Fruit fly (Drosophila melanogaster) whole organism, embryonic: ENCODE measurements around the gene Sk1.

Experiments used
- Awh ChIP-seq: fragments of 200-800 bp; sonication (Bioruptor generic); IDR thresholded peaks from 2 replicates; pipeline ENCODE4, ENCODE4 v1.3.6; 2022; ENCODE audit warnings: missing biosample characterization, missing genetic modification characterization
- CG10959 ChIP-seq: fragments of 200-800 bp; sonication (Bioruptor generic); IDR thresholded peaks from 2 replicates; pipeline ENCODE4 v1.3.6; 2022; ENCODE audit warnings: missing biosample characterization, missing genetic modification characterization
- CG1233 ChIP-seq: fragments of 200-800 bp; sonication (Bioruptor generic); optimal IDR thresholded peaks from 4 replicates; lab custom pipeline; 2018; ENCODE audit warnings: missing biosample characterization, mild to moderate bottlenecking, missing genetic modification characterization
- CG15269 ChIP-seq: fragments of 200-800 bp; sonication (Bioruptor generic); optimal IDR thresholded peaks from 2 replicates; lab custom pipeline; 2018; ENCODE audit warnings: missing biosample characterization, mild to moderate bottlenecking, missing genetic modification characterization, moderate library complexity
- CG16863 ChIP-seq: fragments of 200-800 bp; sonication (Bioruptor generic); optimal IDR thresholded peaks from 3 replicates; lab custom pipeline; 2016; ENCODE audit warnings: missing biosample characterization, missing genetic modification characterization
- CG17912 ChIP-seq: fragments of 200-800 bp; sonication (Bioruptor generic); optimal IDR thresholded peaks from 2 replicates; lab custom pipeline; 2018; ENCODE audit warnings: missing biosample characterization, mild to moderate bottlenecking, missing genetic modification characterization
- CG18599 ChIP-seq: fragments of 200-800 bp; sonication (Bioruptor generic); optimal IDR thresholded peaks from 3 replicates; lab custom pipeline; 2017; ENCODE audit warnings: missing biosample characterization, missing genetic modification characterization, mild to moderate bottlenecking, moderate library complexity, missing genetic modification reagents
- CG30431 ChIP-seq: fragments of 200-800 bp; sonication (Bioruptor generic); optimal IDR thresholded peaks from 2 replicates; lab custom pipeline; 2017; ENCODE audit warnings: missing biosample characterization, missing genetic modification characterization
- CG3065 ChIP-seq: fragments of 200-800 bp; sonication (Bioruptor generic); optimal IDR thresholded peaks from 2 replicates; lab custom pipeline; 2016; ENCODE audit warnings: missing biosample characterization, missing genetic modification characterization
- CG32767 ChIP-seq: fragments of 200-800 bp; sonication (Bioruptor generic); IDR thresholded peaks from 2 replicates; pipeline ENCODE4 v1.3.6; 2022; ENCODE audit warnings: missing biosample characterization, missing genetic modification characterization
- CG4404 ChIP-seq: fragments of 200-800 bp; sonication (Bioruptor generic); IDR thresholded peaks from 2 replicates; pipeline ENCODE4 v1.3.6; 2022; ENCODE audit warnings: missing biosample characterization, missing genetic modification characterization
- CG6683 ChIP-seq: fragments of 200-800 bp; sonication (Bioruptor generic); optimal IDR thresholded peaks from 2 replicates; lab custom pipeline; 2017; ENCODE audit warnings: missing biosample characterization, mild to moderate bottlenecking, missing genetic modification characterization, missing genetic modification reagents
- CG8281 ChIP-seq: fragments of 200-800 bp; sonication (Bioruptor generic); optimal IDR thresholded peaks from 2 replicates; lab custom pipeline; 2018; ENCODE audit warnings: missing biosample characterization, mild to moderate bottlenecking, missing genetic modification characterization, moderate library complexity
- CG8388 ChIP-seq: fragments of 200-800 bp; sonication (Bioruptor generic); optimal IDR thresholded peaks from 2 replicates; lab custom pipeline; 2019; ENCODE audit warnings: missing biosample characterization, mild to moderate bottlenecking, missing genetic modification characterization, moderate library complexity
- CG9215 ChIP-seq: fragments of 200-800 bp; sonication (Bioruptor generic); IDR thresholded peaks from 2 replicates; pipeline ENCODE4 v1.3.6; 2022; ENCODE audit warnings: missing biosample characterization, missing genetic modification characterization
- CG9609 ChIP-seq: fragments of 200-800 bp; sonication (Bioruptor generic); optimal IDR thresholded peaks from 3 replicates; lab custom pipeline; 2016; ENCODE audit warnings: missing biosample characterization, missing genetic modification characterization
- CG9876 ChIP-seq: fragments of 200-800 bp; sonication (Bioruptor generic); optimal IDR thresholded peaks from 2 replicates; lab custom pipeline; 2016; ENCODE audit warnings: missing biosample characterization, missing genetic modification characterization
- CHES-1-like ChIP-seq: fragments of 200-800 bp; sonication (Bioruptor generic); optimal IDR thresholded peaks from 2 replicates; lab custom pipeline; 2016; ENCODE audit warnings: missing biosample characterization, missing genetic modification characterization
- CTCF ChIP-seq: fragments of 200-800 bp; sonication (Bioruptor generic); optimal IDR thresholded peaks from 2 replicates; lab custom pipeline; 2017; ENCODE audit warnings: missing biosample characterization, mild to moderate bottlenecking, missing genetic modification characterization, moderate library complexity
- Drgx ChIP-seq: fragments of 200-800 bp; sonication (Bioruptor generic); IDR thresholded peaks from 2 replicates; pipeline ENCODE4 v1.3.6; 2022; ENCODE audit warnings: missing biosample characterization, missing genetic modification characterization
- E2f1 ChIP-seq: fragments of 200-800 bp; sonication (Bioruptor generic); IDR thresholded peaks from 2 replicates; pipeline ENCODE4 v1.3.6; 2022; ENCODE audit warnings: missing biosample characterization, missing genetic modification characterization
- Fer1 ChIP-seq: fragments of 200-800 bp; sonication (Bioruptor generic); optimal IDR thresholded peaks from 2 replicates; lab custom pipeline; 2017; ENCODE audit warnings: missing biosample characterization, mild to moderate bottlenecking, missing genetic modification characterization
- Gug ChIP-seq: fragments of 200-800 bp; sonication (Bioruptor generic); IDR thresholded peaks from 4 replicates; pipeline ENCODE4 v1.3.6; 2022; ENCODE audit warnings: missing biosample characterization, missing genetic modification characterization
- HLH3B ChIP-seq: fragments of 200-800 bp; sonication (Bioruptor generic); IDR thresholded peaks from 2 replicates; pipeline ENCODE4 v1.3.6; 2022; ENCODE audit warnings: missing biosample characterization, missing genetic modification characterization
- Myb ChIP-seq: fragments of 200-800 bp; sonication (Bioruptor generic); optimal IDR thresholded peaks from 2 replicates; lab custom pipeline; 2016; ENCODE audit warnings: missing biosample characterization, missing genetic modification characterization
- Nf-YB ChIP-seq: fragments of 200-800 bp; sonication (Bioruptor generic); optimal IDR thresholded peaks from 3 replicates; lab custom pipeline; 2019; ENCODE audit warnings: missing biosample characterization, mild to moderate bottlenecking, missing genetic modification characterization, moderate library complexity
- Opbp ChIP-seq: fragments of 200-800 bp; sonication (Bioruptor generic); IDR thresholded peaks from 3 replicates; pipeline ENCODE4 v1.3.6; 2022; ENCODE audit warnings: missing biosample characterization, missing genetic modification characterization; ENCODE audit not compliant: partially characterized antibody
- Sry-δ ChIP-seq: fragments of 200-800 bp; sonication (Bioruptor generic); optimal IDR thresholded peaks from 2 replicates; lab custom pipeline; 2016; ENCODE audit warnings: missing biosample characterization, missing genetic modification characterization
- Ssrp ChIP-seq: fragments of 200-800 bp; sonication (Bioruptor generic); optimal IDR thresholded peaks from 2 replicates; lab custom pipeline; 2018; ENCODE audit warnings: missing biosample characterization, mild to moderate bottlenecking, missing genetic modification characterization, moderate library complexity
- az2 ChIP-seq: fragments of 200-800 bp; sonication (Bioruptor generic); optimal IDR thresholded peaks from 3 replicates; lab custom pipeline; 2016; ENCODE audit warnings: missing biosample characterization, missing genetic modification characterization
- bbx ChIP-seq: fragments of 200-800 bp; sonication (Bioruptor generic); IDR thresholded peaks from 2 replicates; pipeline ENCODE4 v1.3.6; 2022; ENCODE audit warnings: missing biosample characterization, missing genetic modification characterization; ENCODE audit not compliant: partially characterized antibody
- cato ChIP-seq: fragments of 200-800 bp; sonication (Bioruptor generic); optimal IDR thresholded peaks from 2 replicates; lab custom pipeline; 2016; ENCODE audit warnings: missing biosample characterization, missing genetic modification characterization, borderline replicate concordance
- chinmo ChIP-seq: fragments of 200-800 bp; sonication (Bioruptor generic); IDR thresholded peaks from 4 replicates; pipeline ENCODE4 v1.3.6; 2022; ENCODE audit warnings: missing biosample characterization, missing genetic modification characterization; ENCODE audit not compliant: partially characterized antibody
- en ChIP-seq: fragments of 200-800 bp; sonication (Bioruptor generic); optimal IDR thresholded peaks from 2 replicates; lab custom pipeline; 2016; ENCODE audit warnings: missing biosample characterization, missing genetic modification characterization
- fd3F ChIP-seq: fragments of 200-800 bp; sonication (Bioruptor generic); optimal IDR thresholded peaks from 2 replicates; lab custom pipeline; 2018; ENCODE audit warnings: missing biosample characterization, mild to moderate bottlenecking, missing genetic modification characterization, moderate library complexity
- gce ChIP-seq: fragments of 200-800 bp; sonication (Bioruptor generic); IDR thresholded peaks from 3 replicates; pipeline ENCODE4 v1.3.6; 2022; ENCODE audit warnings: missing biosample characterization, missing genetic modification characterization
- gcm ChIP-seq: fragments of 200-800 bp; sonication (Bioruptor generic); optimal IDR thresholded peaks from 2 replicates; lab custom pipeline; 2019; ENCODE audit warnings: missing biosample characterization, mild to moderate bottlenecking, missing genetic modification characterization, moderate library complexity
- grn ChIP-seq: fragments of 200-800 bp; sonication (Bioruptor generic); optimal IDR thresholded peaks from 3 replicates; lab custom pipeline; 2017; ENCODE audit warnings: missing biosample characterization, missing genetic modification characterization
- gro ChIP-seq: fragments of 200-800 bp; sonication (Bioruptor generic); optimal IDR thresholded peaks from 2 replicates; lab custom pipeline; 2016; ENCODE audit warnings: missing biosample characterization, missing genetic modification characterization
- ham ChIP-seq: fragments of 200-800 bp; sonication (Bioruptor generic); IDR thresholded peaks from 2 replicates; pipeline ENCODE4 v1.3.6; 2022; ENCODE audit warnings: missing biosample characterization, missing genetic modification characterization
- jigr1 ChIP-seq: fragments of 200-800 bp; sonication (Bioruptor generic); IDR thresholded peaks from 3 replicates; pipeline ENCODE4 v1.3.6; 2022; ENCODE audit warnings: missing biosample characterization, missing genetic modification characterization
- kah ChIP-seq: fragments of 200-800 bp; sonication (Bioruptor generic); optimal IDR thresholded peaks from 2 replicates; lab custom pipeline; 2018; ENCODE audit warnings: missing biosample characterization, mild to moderate bottlenecking, missing genetic modification characterization
- lov ChIP-seq, 2 experiments: fragments of 200-800 bp in 1 of 2; fragments of >200 bp in 1 of 2; sonication (Bioruptor generic) in 1 of 2; IDR thresholded peaks in 1 of 2; optimal IDR thresholded peaks in 1 of 2; 2 replicates in 1 of 2; 3 replicates in 1 of 2; pipeline versions ENCODE4 v1.3.6 to Lab custom; 2017 to 2022; ENCODE audit warnings: missing biosample characterization in 1 of 2, missing genetic modification characterization in 1 of 2
- org-1 ChIP-seq: fragments of 200-800 bp; sonication (Bioruptor generic); optimal IDR thresholded peaks from 2 replicates; lab custom pipeline; 2017; ENCODE audit warnings: missing biosample characterization, missing genetic modification characterization
- p53 ChIP-seq: fragments of 200-800 bp; sonication (Bioruptor generic); optimal IDR thresholded peaks from 2 replicates; lab custom pipeline; 2016; ENCODE audit warnings: missing biosample characterization, missing genetic modification characterization
- repo ChIP-seq: fragments of 200-800 bp; sonication (Bioruptor generic); optimal IDR thresholded peaks from 2 replicates; lab custom pipeline; 2016; ENCODE audit warnings: missing biosample characterization, missing genetic modification characterization
- sens-2 ChIP-seq: fragments of 200-800 bp; sonication (Bioruptor generic); IDR thresholded peaks from 2 replicates; pipeline ENCODE4 v1.3.6; 2022; ENCODE audit warnings: missing biosample characterization, missing genetic modification characterization
- sr ChIP-seq: fragments of 200-800 bp; sonication (Bioruptor generic); IDR thresholded peaks from 3 replicates; pipeline ENCODE4 v1.3.6; 2022; ENCODE audit warnings: missing biosample characterization, missing genetic modification characterization
- stc ChIP-seq: fragments of 200-800 bp; sonication (Bioruptor generic); IDR thresholded peaks from 2 replicates; pipeline ENCODE4 v1.3.6; 2022; ENCODE audit warnings: missing biosample characterization, missing genetic modification characterization
- stwl ChIP-seq: fragments of 200-800 bp; sonication (Bioruptor generic); optimal IDR thresholded peaks from 3 replicates; lab custom pipeline; 2018; ENCODE audit warnings: missing biosample characterization, mild to moderate bottlenecking, missing genetic modification characterization, moderate library complexity
- unpg ChIP-seq: fragments of 200-800 bp; sonication (Bioruptor generic); optimal IDR thresholded peaks from 3 replicates; lab custom pipeline; 2018; ENCODE audit warnings: missing biosample characterization, mild to moderate bottlenecking, missing genetic modification characterization, moderate library complexity
- zen2 ChIP-seq: fragments of 200-800 bp; sonication (Bioruptor generic); IDR thresholded peaks from 3 replicates; pipeline ENCODE4 v1.3.6; 2022; ENCODE audit warnings: missing biosample characterization, missing genetic modification characterization; ENCODE audit not compliant: partially characterized antibody

The Sk1 gene

DNA sequence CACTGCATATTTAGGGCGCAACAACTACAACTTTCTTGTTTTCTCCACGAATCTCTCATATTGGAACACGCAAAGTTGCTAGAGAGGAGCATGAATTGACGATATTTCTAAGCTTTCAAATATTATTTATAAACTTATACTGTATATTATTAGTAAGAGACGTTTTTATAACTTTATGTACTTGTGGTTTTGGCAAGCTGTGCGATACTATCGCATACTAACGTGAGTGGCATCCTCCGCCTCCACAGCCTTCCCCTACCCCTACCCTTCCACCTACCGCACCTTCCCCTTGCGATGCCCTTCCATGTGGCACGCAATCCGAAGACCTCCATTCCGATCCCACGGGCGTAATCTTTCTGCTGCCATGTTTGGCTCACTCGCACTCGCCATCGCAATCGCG lies 26.0 kb downstream of the Sk1 start (continued):
- TF ChIP-seq ham (GFP tag; lab: Robert Waterston, UW), result no peak
- TF ChIP-seq stwl (tag; lab: Kevin White, UChicago), result no peak
- TF ChIP-seq CG16863 (GFP tag; lab: Kevin White, UChicago), result no peak
- TF ChIP-seq chinmo (GFP tag; lab: Robert Waterston, UW), result no peak
- no peak for TF ChIP-seq CG15269 (tag; lab: Kevin White, UChicago)
- TF ChIP-seq CHES-1-like (GFP tag; lab: Kevin White, UChicago), result no peak
- TF ChIP-seq lov (optimal IDR thresholded peaks at IDR 0.05; lab: Kevin White, UChicago), result no peak
- no peak for TF ChIP-seq lov (GFP tag; IDR thresholded peaks at IDR 0.05; lab: Robert Waterston, UW)
- no peak for TF ChIP-seq Awh (GFP tag; lab: Robert Waterston, UW)
- TF ChIP-seq CG8281, result no peak
- no peak for TF ChIP-seq Opbp (GFP tag; lab: Robert Waterston, UW)
- TF ChIP-seq Ssrp (tag; lab: Kevin White, UChicago), result no peak
- TF ChIP-seq Fer1 (GFP tag; lab: Kevin White, UChicago), result no peak
- TF ChIP-seq CG4404 (GFP tag; lab: Robert Waterston, UW), result no peak
- TF ChIP-seq CG9876 (GFP tag; lab: Kevin White, UChicago), result no peak
- no peak; the same call in 2 of the 3 replicates for TF ChIP-seq zen2 (GFP tag; lab: Robert Waterston, UW)
- TF ChIP-seq Sry-δ (GFP tag; lab: Kevin White, UChicago), result no peak
- TF ChIP-seq Nf-YB, result no peak
- TF ChIP-seq bbx (GFP tag; lab: Robert Waterston, UW), result no peak
- TF ChIP-seq sens-2 (GFP tag; lab: Robert Waterston, UW), result no peak
- peak; percentile 27 for TF ChIP-seq CG18599 (GFP tag; lab: Kevin White, UChicago)
- peak; percentile 36; the same call in 1 of the 2 replicates for TF ChIP-seq stc (GFP tag; lab: Robert Waterston, UW)
- TF ChIP-seq CG6683 (GFP tag; lab: Kevin White, UChicago), result no peak
- TF ChIP-seq en (GFP tag; lab: Kevin White, UChicago), result no peak
- no peak for TF ChIP-seq Drgx (GFP tag; lab: Robert Waterston, UW)
- TF ChIP-seq grn (GFP tag; lab: Kevin White, UChicago), result no peak
- TF ChIP-seq cato (GFP tag; lab: Kevin White, UChicago), result no peak
- no peak for TF ChIP-seq fd3F (GFP tag; lab: Kevin White, UChicago)
- no peak for TF ChIP-seq sr (GFP tag; lab: Robert Waterston, UW)
- TF ChIP-seq az2 (GFP tag; lab: Kevin White, UChicago), result no peak
- TF ChIP-seq CG3065 (GFP tag; lab: Kevin White, UChicago), result no peak
- TF ChIP-seq repo (GFP tag; lab: Kevin White, UChicago), result no peak
- no peak for TF ChIP-seq unpg (GFP tag; lab: Kevin White, UChicago)
- TF ChIP-seq kah (GFP tag; lab: Kevin White, UChicago), result no peak
- 0 out of 2 replicates have a peak, but pooled peaks have one; percentile 31 for TF ChIP-seq HLH3B (GFP tag; lab: Robert Waterston, UW)
- no peak for TF ChIP-seq CG10959 (GFP tag; lab: Robert Waterston, UW)
- no peak for TF ChIP-seq p53
- no peak for TF ChIP-seq gro
- TF ChIP-seq jigr1 (GFP tag; lab: Robert Waterston, UW), result no peak
- no peak for TF ChIP-seq gcm (GFP tag; lab: Kevin White, UChicago)
- TF ChIP-seq CG8388 (GFP tag; lab: Kevin White, UChicago), result no peak
- no peak for TF ChIP-seq CG30431 (GFP tag; lab: Kevin White, UChicago)
- TF ChIP-seq gce, result no peak
- TF ChIP-seq CG17912 (GFP tag; lab: Kevin White, UChicago), result no peak
- no peak for TF ChIP-seq Myb (GFP tag; lab: Kevin White, UChicago)
- no peak; the same call in 3 of the 4 replicates for TF ChIP-seq Gug (GFP tag; lab: Robert Waterston, UW)
- TF ChIP-seq CG9609 (GFP tag; lab: Kevin White, UChicago), result no peak
- TF ChIP-seq E2f1 (GFP tag; lab: Robert Waterston, UW), result peak; percentile 58
- no peak for TF ChIP-seq CTCF (GFP tag; lab: Kevin White, UChicago)
- no peak for TF ChIP-seq CG1233 (GFP tag; lab: Kevin White, UChicago)
- TF ChIP-seq org-1 (GFP tag; lab: Kevin White, UChicago), result no peak
- TF ChIP-seq CG32767 (GFP tag; lab: Robert Waterston, UW), result no peak
- peak; percentile 36; the same call in 1 of the 2 replicates for TF ChIP-seq CG9215
